Worm (Caenorhabditis elegans) whole organism, late embryonic: ENCODE results near the gene ift-81.

Experiments used
- C38D4.7 ChIP-seq: fragments of 200-800 bp; sonication (Bioruptor generic); optimal IDR thresholded peaks from 2 replicates; lab custom pipeline; 2018; ENCODE audit warnings: mild to moderate bottlenecking, missing genetic modification characterization, moderate library complexity, missing compliant biosample characterization
- K09A11.1 ChIP-seq: sonication (generic microtip); optimal IDR thresholded peaks from 2 replicates; lab custom pipeline; 2017; ENCODE audit warnings: antibody characterized with exemption, mild to moderate bottlenecking, missing genetic modification characterization, missing compliant biosample characterization; ENCODE audit not compliant: insufficient read depth
- Y22D7AL.16 ChIP-seq: sonication (generic microtip); optimal IDR thresholded peaks from 2 replicates; lab custom pipeline; 2016; ENCODE audit warnings: missing genetic modification characterization, missing compliant biosample characterization
- ama-1 ChIP-seq: fragments of 150-350 bp; optimal IDR thresholded peaks from 2 replicates; lab custom pipeline; 2014
- ceh-2 ChIP-seq: sonication (generic microtip); optimal IDR thresholded peaks from 2 replicates; lab custom pipeline; 2016; ENCODE audit warnings: missing genotype, missing genetic modification characterization, missing compliant biosample characterization
- ceh-22 ChIP-seq: sonication (generic microtip); optimal IDR thresholded peaks from 2 replicates; lab custom pipeline; 2017; ENCODE audit warnings: missing biosample characterization, missing genetic modification characterization
- ceh-24 ChIP-seq: sonication (generic microtip); optimal IDR thresholded peaks from 2 replicates; lab custom pipeline; 2016; ENCODE audit warnings: mild to moderate bottlenecking, missing genetic modification characterization, missing compliant biosample characterization
- ceh-31 ChIP-seq: sonication (generic microtip); optimal IDR thresholded peaks from 2 replicates; lab custom pipeline; 2016; ENCODE audit warnings: missing genetic modification characterization, missing compliant biosample characterization
- ceh-6 ChIP-seq: fragments of 200-800 bp; sonication (Bioruptor generic); optimal IDR thresholded peaks from 2 replicates; lab custom pipeline; 2018; ENCODE audit warnings: mild to moderate bottlenecking, missing genetic modification characterization, missing compliant biosample characterization
- ceh-9 ChIP-seq: sonication (generic microtip); optimal IDR thresholded peaks from 2 replicates; lab custom pipeline; 2016; ENCODE audit warnings: mild to moderate bottlenecking, missing genetic modification characterization, inconsistent platforms, missing compliant biosample characterization
- che-1 ChIP-seq: sonication (generic microtip); optimal IDR thresholded peaks from 2 replicates; lab custom pipeline; 2016; ENCODE audit warnings: mild to moderate bottlenecking, missing genetic modification characterization, missing compliant biosample characterization
- dmd-4 ChIP-seq: sonication (generic microtip); optimal IDR thresholded peaks from 2 replicates; lab custom pipeline; 2016; ENCODE audit warnings: borderline replicate concordance, missing genetic modification characterization, missing compliant biosample characterization
- dve-1 ChIP-seq: sonication (generic microtip); optimal IDR thresholded peaks from 2 replicates; lab custom pipeline; 2017; ENCODE audit warnings: antibody characterized with exemption, mild to moderate bottlenecking, missing genetic modification characterization, missing compliant biosample characterization
- elt-2 ChIP-seq: sonication (generic microtip); optimal IDR thresholded peaks from 2 replicates; lab custom pipeline; 2016; ENCODE audit warnings: missing genetic modification reagents, missing genetic modification characterization, missing compliant biosample characterization
- elt-4 ChIP-seq: sonication (generic microtip); optimal IDR thresholded peaks from 2 replicates; lab custom pipeline; 2016; ENCODE audit warnings: missing genetic modification characterization, missing compliant biosample characterization
- eyg-1 ChIP-seq: sonication (generic microtip); optimal IDR thresholded peaks from 2 replicates; lab custom pipeline; 2016; ENCODE audit warnings: missing genotype, missing genetic modification characterization, missing compliant biosample characterization
- fkh-10 ChIP-seq: fragments of 150-350 bp; optimal IDR thresholded peaks from 2 replicates; lab custom pipeline; 2014; ENCODE audit warnings: missing biosample characterization, missing genetic modification reagents, missing genetic modification characterization
- gmeb-2 ChIP-seq: sonication (generic microtip); optimal IDR thresholded peaks from 2 replicates; lab custom pipeline; 2016; ENCODE audit warnings: missing genetic modification characterization, inconsistent platforms, missing compliant biosample characterization
- hlh-13 ChIP-seq: fragments of 200-800 bp; sonication (Bioruptor generic); optimal IDR thresholded peaks from 2 replicates; lab custom pipeline; 2018; ENCODE audit warnings: mild to moderate bottlenecking, missing genetic modification characterization, missing compliant biosample characterization
- hlh-15 ChIP-seq: sonication (generic microtip); optimal IDR thresholded peaks from 2 replicates; lab custom pipeline; 2016; ENCODE audit warnings: missing genetic modification characterization, missing compliant biosample characterization
- hlh-30 ChIP-seq: sonication (generic microtip); optimal IDR thresholded peaks from 2 replicates; lab custom pipeline; 2017; ENCODE audit warnings: antibody characterized with exemption, missing genetic modification characterization, missing compliant biosample characterization; ENCODE audit not compliant: insufficient read depth
- hlh-8 ChIP-seq: sonication (generic microtip); optimal IDR thresholded peaks from 2 replicates; lab custom pipeline; 2016; ENCODE audit warnings: missing genotype, missing genetic modification characterization, missing compliant biosample characterization
- lim-6 ChIP-seq: sonication (generic microtip); optimal IDR thresholded peaks from 2 replicates; lab custom pipeline; 2016; ENCODE audit warnings: missing genetic modification characterization, missing compliant biosample characterization
- madf-2 ChIP-seq: sonication (generic microtip); optimal IDR thresholded peaks from 2 replicates; lab custom pipeline; 2017; ENCODE audit warnings: missing genetic modification characterization, missing compliant biosample characterization
- mec-3 ChIP-seq: sonication (generic microtip); optimal IDR thresholded peaks from 2 replicates; lab custom pipeline; 2016; ENCODE audit warnings: borderline replicate concordance, missing genetic modification characterization, missing compliant biosample characterization
- nfya-1 ChIP-seq: sonication (generic microtip); optimal IDR thresholded peaks from 2 replicates; lab custom pipeline; 2017; ENCODE audit warnings: missing genetic modification characterization, mild to moderate bottlenecking, missing compliant biosample characterization, antibody characterized with exemption, moderate library complexity
- nhr-232 ChIP-seq: sonication (generic microtip); optimal IDR thresholded peaks from 2 replicates; lab custom pipeline; 2016; ENCODE audit warnings: missing genetic modification characterization, missing compliant biosample characterization
- odd-2 ChIP-seq: sonication (generic microtip); optimal IDR thresholded peaks from 2 replicates; lab custom pipeline; 2017; ENCODE audit warnings: antibody characterized with exemption, mild to moderate bottlenecking, missing genetic modification characterization, missing compliant biosample characterization
- pat-9 ChIP-seq: fragments of 200-800 bp; sonication (Bioruptor generic); optimal IDR thresholded peaks from 2 replicates; lab custom pipeline; 2018; ENCODE audit warnings: mild to moderate bottlenecking, missing genetic modification characterization, moderate library complexity, missing compliant biosample characterization
- pax-1 ChIP-seq: fragments of 150-350 bp; optimal IDR thresholded peaks from 2 replicates; lab custom pipeline; 2014; ENCODE audit warnings: missing biosample characterization, missing genetic modification characterization
- pha-4 ChIP-seq: fragments of 150-350 bp; optimal IDR thresholded peaks from 2 replicates; lab custom pipeline; 2018; ENCODE audit warnings: missing biosample characterization, missing genetic modification reagents, missing genetic modification characterization
- pqm-1 ChIP-seq: sonication (generic microtip); optimal IDR thresholded peaks from 2 replicates; lab custom pipeline; 2016; ENCODE audit warnings: missing genetic modification characterization, missing compliant biosample characterization
- pros-1 ChIP-seq: fragments of 150-350 bp; optimal IDR thresholded peaks from 2 replicates; lab custom pipeline; 2014; ENCODE audit warnings: missing biosample characterization, missing genetic modification reagents, missing genetic modification characterization
- ref-2 ChIP-seq: sonication (generic microtip); optimal IDR thresholded peaks from 2 replicates; lab custom pipeline; 2016; ENCODE audit warnings: missing genetic modification characterization, missing compliant biosample characterization
- tbx-2 ChIP-seq: sonication (generic microtip); optimal IDR thresholded peaks from 2 replicates; lab custom pipeline; 2016; ENCODE audit warnings: missing genetic modification characterization, missing compliant biosample characterization
- unc-3 ChIP-seq, 2 experiments: fragments of 200-800 bp in 1 of 2; sonication (Bioruptor generic) in 1 of 2; sonication (generic microtip) in 1 of 2; conservative IDR thresholded peaks in 1 of 2; optimal IDR thresholded peaks in 1 of 2; 2 replicates each; pipeline versions ENCODE4 v1.3.6 to Lab custom; 2016 to 2022; ENCODE audit warnings: missing compliant biosample characterization in 2 of 2, missing genetic modification characterization in 2 of 2, missing genetic modification reagents in 1 of 2
- unc-42 ChIP-seq: sonication (generic microtip); optimal IDR thresholded peaks from 2 replicates; lab custom pipeline; 2016; ENCODE audit warnings: missing genotype, missing genetic modification characterization, missing compliant biosample characterization
- zip-5 ChIP-seq: sonication (generic microtip); optimal IDR thresholded peaks from 2 replicates; lab custom pipeline; 2016; ENCODE audit warnings: missing genetic modification characterization, missing compliant biosample characterization

ift-81 gene

ce11 chrX:5252798-5253197 is 45.6 kb upstream of the ift-81 start, which contains the start of gene nspg-14:
Gene nspg-14, plus strand, starts transcription at chrX:5253047.
- TF ChIP-seq pax-1 = no peak
- no peak for TF ChIP-seq nhr-232 (tag; lab: Kevin White, UChicago)
- no peak for TF ChIP-seq madf-2 (tag; lab: Kevin White, UChicago)
- peak; percentile 47 for TF ChIP-seq elt-2

DNA sequence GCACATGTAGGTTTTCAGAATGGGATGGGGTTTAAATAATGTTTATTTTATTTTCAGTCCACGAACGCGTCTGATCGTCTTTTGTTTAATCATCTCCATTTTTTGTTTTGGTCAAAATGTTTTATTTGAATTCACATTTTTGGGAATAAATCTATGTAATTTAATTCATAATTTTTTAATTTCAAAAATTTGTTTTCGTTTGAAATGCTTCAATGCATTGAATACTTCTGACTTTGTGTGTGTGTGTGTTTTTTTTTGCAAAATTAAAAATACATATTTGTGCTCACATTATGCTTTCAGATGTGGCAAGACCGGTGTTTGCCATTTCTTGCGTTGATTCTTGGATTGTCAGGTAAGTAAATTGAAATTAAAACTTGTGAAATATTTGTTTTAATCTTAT is 43.5 kb upstream of the ift-81 start, which contains the start of gene nspg-13:
nspg-13 (plus strand) TSS at position 301 of the 400 bp plus-strand sequence.
- TF ChIP-seq odd-2 (tag; lab: Kevin White, UChicago) (no peak), ref-2 (no peak), pha-4 (tag; lab: Kevin White, UChicago) (no peak), tbx-2 (tag; lab: Kevin White, UChicago) (no peak), fkh-10 (GFP tag; lab: Kevin White, UChicago) (no peak), ceh-9 (tag; lab: Kevin White, UChicago) (no peak), che-1 (tag; lab: Kevin White, UChicago) (no peak), elt-4 (tag; lab: Kevin White, UChicago) (no peak), unc-42 (tag; lab: Kevin White, UChicago) (no peak), ceh-2 (no peak), pros-1 (no peak), C38D4.7 (GFP tag; lab: Kevin White, UChicago) (no peak), nhr-232 (tag; lab: Kevin White, UChicago) (no peak), ama-1 (lab: Kevin White, UChicago) (no peak), hlh-30 (tag; lab: Kevin White, UChicago) (no peak), eyg-1 (tag; lab: Kevin White, UChicago) (no peak), nfya-1 (tag; lab: Kevin White, UChicago) (no peak), hlh-15 (tag; lab: Kevin White, UChicago) (no peak)

ce11 chrX:5255320-5255719 is 43.0 kb upstream of the ift-81 start:
- no peak for TF ChIP-seq dve-1 (tag; lab: Kevin White, UChicago)
- no peak for TF ChIP-seq dmd-4 (tag; lab: Kevin White, UChicago)
- TF ChIP-seq mec-3 (tag; lab: Kevin White, UChicago) = no peak
- TF ChIP-seq ceh-24 (tag; lab: Kevin White, UChicago) = no peak
- no peak for TF ChIP-seq nfya-1 (tag; lab: Kevin White, UChicago)

DNA sequence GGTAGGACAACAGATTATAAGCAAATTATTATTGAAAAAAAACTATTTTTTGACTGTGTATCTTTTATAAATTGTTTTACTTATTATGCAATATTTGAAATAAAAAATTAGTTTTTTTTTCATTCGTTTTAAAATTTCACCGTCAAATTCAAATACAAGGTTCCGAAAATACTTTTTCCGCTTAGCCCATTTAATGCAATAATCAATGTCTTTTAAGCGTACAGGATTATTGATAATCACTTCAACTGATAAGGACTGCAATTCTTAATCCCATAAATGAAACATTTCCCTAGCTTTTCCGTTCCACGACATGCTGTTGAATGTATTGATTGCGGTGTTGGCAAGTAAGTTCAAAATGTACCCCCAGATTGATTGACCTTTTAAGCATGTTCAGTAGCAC is 41.4 kb upstream of the ift-81 start, which contains the start of gene nspg-12:
nspg-12 (plus strand) TSS at position 301 of the 400 bp plus-strand sequence.
- TF ChIP-seq pat-9 (tag; lab: Kevin White, UChicago) (no peak), hlh-8 (no peak), ama-1 (lab: Kevin White, UChicago) (no peak), dmd-4 (tag; lab: Kevin White, UChicago) (no peak), pqm-1 (tag; lab: Kevin White, UChicago) (no peak), lim-6 (no peak), gmeb-2 (tag; lab: Kevin White, UChicago) (no peak), unc-3 (GFP tag; conservative IDR thresholded peaks at IDR 0.05; lab: Robert Waterston, UW) (no peak), unc-3 (tag; optimal IDR thresholded peaks at IDR 0.05; lab: Kevin White, UChicago) (no peak), nfya-1 (tag; lab: Kevin White, UChicago) (no peak), K09A11.1 (no peak), ceh-22 (tag; lab: Kevin White, UChicago) (no peak), ceh-6 (GFP tag; lab: Kevin White, UChicago) (no peak), ref-2 (no peak), zip-5 (tag; lab: Kevin White, UChicago) (no peak), Y22D7AL.16 (tag; lab: Kevin White, UChicago) (no peak), ceh-31 (tag; lab: Kevin White, UChicago) (no peak), unc-42 (tag; lab: Kevin White, UChicago) (no peak), tbx-2 (tag; lab: Kevin White, UChicago) (no peak), hlh-13 (GFP tag; lab: Kevin White, UChicago) (no peak)
- TF ChIP-seq, all 69 proteins: peak for 0
